Worm (Caenorhabditis elegans) whole organism, young adult: ENCODE measurements around the gene spp-6.
A peak's percentile ranks its signal among the peaks of the same experiment; 100 is the strongest.

Source experiments
- B0019.2 ChIP-seq: fragments of 200-800 bp; sonication (Bioruptor generic); conservative IDR thresholded peaks from 2 replicates; pipeline ENCODE4 v1.3.6; 2022; ENCODE audit warnings: missing genetic modification reagents, missing genetic modification characterization, missing compliant biosample characterization
- B0035.1 ChIP-seq: sonication (generic microtip); optimal IDR thresholded peaks from 2 replicates; lab custom pipeline; 2016; ENCODE audit warnings: missing genetic modification characterization, mild to moderate bottlenecking, missing compliant biosample characterization, missing genotype, missing genetic modification reagents
- C06A6.2 ChIP-seq: fragments of 200-800 bp; sonication (Bioruptor generic); conservative IDR thresholded peaks from 2 replicates; pipeline ENCODE4 v1.3.6; 2022; ENCODE audit warnings: missing genetic modification characterization, missing compliant biosample characterization
- C17E4.6 ChIP-seq: fragments of 200-800 bp; sonication (Bioruptor generic); IDR thresholded peaks from 2 replicates; pipeline ENCODE4 v1.3.6; 2022; ENCODE audit warnings: missing genetic modification reagents, missing genetic modification characterization, missing compliant biosample characterization
- D2030.7 ChIP-seq: fragments of 200-800 bp; sonication (Bioruptor generic); IDR thresholded peaks from 2 replicates; pipeline ENCODE4 v1.3.6; 2022; ENCODE audit warnings: missing genetic modification reagents, missing genetic modification characterization, missing compliant biosample characterization
- F10E7.11 ChIP-seq: sonication (generic microtip); optimal IDR thresholded peaks from 2 replicates; lab custom pipeline; 2017; ENCODE audit warnings: mild to moderate bottlenecking, missing genetic modification characterization, moderate library complexity, missing compliant biosample characterization
- F37B4.10 ChIP-seq: fragments of 200-800 bp; sonication (Bioruptor generic); IDR thresholded peaks from 2 replicates; pipeline ENCODE4 v1.3.6; 2022; ENCODE audit warnings: missing genetic modification characterization, missing compliant biosample characterization
- F39B2.1 ChIP-seq: fragments of 200-800 bp; sonication (Bioruptor generic); IDR thresholded peaks from 2 replicates; pipeline ENCODE4 v1.3.6; 2022; ENCODE audit warnings: missing genetic modification reagents, missing genetic modification characterization, missing compliant biosample characterization
- F49E8.2 ChIP-seq: sonication (generic microtip); optimal IDR thresholded peaks from 3 replicates; lab custom pipeline; 2017; ENCODE audit warnings: missing genetic modification characterization, mild to moderate bottlenecking, missing compliant biosample characterization, antibody characterized with exemption, moderate library complexity; ENCODE audit not compliant: insufficient read depth
- F57A8.1 ChIP-seq: fragments of 200-800 bp; sonication (Bioruptor generic); optimal IDR thresholded peaks from 2 replicates; lab custom pipeline; 2018; ENCODE audit warnings: mild to moderate bottlenecking, missing genetic modification characterization, moderate library complexity, missing compliant biosample characterization
- F57C9.4 ChIP-seq: sonication (generic microtip); optimal IDR thresholded peaks from 2 replicates; lab custom pipeline; 2017; ENCODE audit warnings: mild to moderate bottlenecking, missing genetic modification characterization, missing compliant biosample characterization
- K12H6.12 ChIP-seq: fragments of 200-800 bp; sonication (Bioruptor generic); optimal IDR thresholded peaks from 2 replicates; lab custom pipeline; 2018; ENCODE audit warnings: mild to moderate bottlenecking, missing genetic modification characterization, missing compliant biosample characterization
- T07F8.4 ChIP-seq: sonication (generic microtip); optimal IDR thresholded peaks from 2 replicates; lab custom pipeline; 2016; ENCODE audit warnings: mild to moderate bottlenecking, missing genetic modification characterization, moderate library complexity, missing compliant biosample characterization
- T26A5.8 ChIP-seq: sonication (generic microtip); optimal IDR thresholded peaks from 2 replicates; lab custom pipeline; 2016; ENCODE audit warnings: missing genetic modification characterization, missing compliant biosample characterization
- Y67H2A.10 ChIP-seq: fragments of 200-800 bp; sonication (Bioruptor generic); conservative IDR thresholded peaks from 2 replicates; pipeline ENCODE4 v1.3.6; 2022; ENCODE audit warnings: missing genetic modification reagents, missing genetic modification characterization, missing compliant biosample characterization
- ZK185.1 ChIP-seq: sonication (generic microtip); optimal IDR thresholded peaks from 2 replicates; lab custom pipeline; 2016; ENCODE audit warnings: mild to moderate bottlenecking, missing genetic modification characterization, missing compliant biosample characterization; ENCODE audit not compliant: poor library complexity, severe bottlenecking
- aptf-3 ChIP-seq: fragments of 200-800 bp; sonication (Bioruptor generic); IDR thresholded peaks from 2 replicates; pipeline ENCODE4 v1.3.6; 2022; ENCODE audit warnings: missing genetic modification characterization, missing compliant biosample characterization
- atf-7 ChIP-seq: sonication (generic microtip); optimal IDR thresholded peaks from 2 replicates; lab custom pipeline; 2017; ENCODE audit warnings: mild to moderate bottlenecking, missing genetic modification characterization, missing compliant biosample characterization
- cebp-1 ChIP-seq, 2 experiments: fragments of 200-800 bp in 1 of 2; sonication (Bioruptor generic) in 1 of 2; sonication (generic microtip) in 1 of 2; IDR thresholded peaks in 1 of 2; optimal IDR thresholded peaks in 1 of 2; 2 replicates each; pipeline versions ENCODE4 v1.3.6 to Lab custom; 2017 to 2022; ENCODE audit warnings: missing compliant biosample characterization in 2 of 2, missing genetic modification characterization in 2 of 2, mild to moderate bottlenecking in 1 of 2, missing genetic modification reagents in 1 of 2, moderate library complexity in 1 of 2
- ceh-40 ChIP-seq: fragments of 200-800 bp; sonication (Bioruptor generic); IDR thresholded peaks from 2 replicates; pipeline ENCODE4 v1.3.6; 2022; ENCODE audit warnings: missing genetic modification characterization, missing compliant biosample characterization
- ceh-79 ChIP-seq: sonication (generic microtip); optimal IDR thresholded peaks from 2 replicates; lab custom pipeline; 2017; ENCODE audit warnings: mild to moderate bottlenecking, missing genetic modification characterization, missing compliant biosample characterization
- ceh-91 ChIP-seq: fragments of 200-800 bp; sonication (Bioruptor generic); IDR thresholded peaks from 2 replicates; pipeline ENCODE4 v1.3.6; 2022; ENCODE audit warnings: missing genetic modification reagents, missing genetic modification characterization, missing compliant biosample characterization
- dpff-1 ChIP-seq: sonication (generic microtip); optimal IDR thresholded peaks from 2 replicates; lab custom pipeline; 2017; ENCODE audit warnings: mild to moderate bottlenecking, missing genetic modification characterization, missing compliant biosample characterization
- dpl-1 ChIP-seq: fragments of 150-350 bp; optimal IDR thresholded peaks from 2 replicates; lab custom pipeline; 2014; ENCODE audit warnings: missing biosample characterization, missing genetic modification reagents, missing genetic modification characterization
- egrh-3 ChIP-seq: fragments of 200-800 bp; sonication (Bioruptor generic); IDR thresholded peaks from 2 replicates; pipeline ENCODE4 v1.3.6; 2022; ENCODE audit warnings: missing genetic modification reagents, missing genetic modification characterization, missing compliant biosample characterization
- ekl-4 ChIP-seq: fragments of 200-800 bp; sonication (Bioruptor generic); IDR thresholded peaks from 2 replicates; pipeline ENCODE4 v1.3.6; 2022; ENCODE audit warnings: missing genetic modification reagents, missing genetic modification characterization, missing compliant biosample characterization
- ets-4 ChIP-seq: fragments of 200-800 bp; sonication (Bioruptor generic); optimal IDR thresholded peaks from 2 replicates; lab custom pipeline; 2018; ENCODE audit warnings: mild to moderate bottlenecking, missing genetic modification characterization, missing compliant biosample characterization
- hmg-20 ChIP-seq: fragments of 200-800 bp; sonication (Bioruptor generic); IDR thresholded peaks from 2 replicates; pipeline ENCODE4 v1.3.6; 2022; ENCODE audit warnings: missing genetic modification reagents, missing genetic modification characterization, missing compliant biosample characterization
- lag-1 ChIP-seq: fragments of 200-800 bp; sonication (Bioruptor generic); IDR thresholded peaks from 2 replicates; pipeline ENCODE4 v1.3.6; 2022; ENCODE audit warnings: missing genetic modification reagents, missing genetic modification characterization, missing compliant biosample characterization
- lin-35 ChIP-seq, 3 experiments: fragments of 150-350 bp in 2 of 3; sonication (generic microtip) in 1 of 3; optimal IDR thresholded peaks; 2 replicates each; lab custom pipeline; 2014 to 2018; ENCODE audit warnings: missing biosample characterization in 3 of 3, missing genetic modification characterization in 3 of 3, missing genetic modification reagents in 3 of 3
- lin-54 ChIP-seq: fragments of 200-800 bp; sonication (Bioruptor generic); optimal IDR thresholded peaks from 2 replicates; lab custom pipeline; 2018; ENCODE audit warnings: mild to moderate bottlenecking, missing genetic modification characterization, missing compliant biosample characterization
- lsy-27 ChIP-seq: sonication (generic microtip); optimal IDR thresholded peaks from 2 replicates; lab custom pipeline; 2017; ENCODE audit warnings: missing genetic modification characterization, mild to moderate bottlenecking, missing compliant biosample characterization, antibody characterized with exemption, missing genotype, borderline replicate concordance; ENCODE audit not compliant: insufficient read depth
- madf-10 ChIP-seq: sonication (generic microtip); optimal IDR thresholded peaks from 2 replicates; lab custom pipeline; 2016; ENCODE audit warnings: mild to moderate bottlenecking, missing genetic modification characterization, missing compliant biosample characterization
- madf-6 ChIP-seq: fragments of 200-800 bp; sonication (Bioruptor generic); IDR thresholded peaks from 2 replicates; pipeline ENCODE4 v1.3.6; 2022; ENCODE audit warnings: missing genetic modification reagents, missing genetic modification characterization, missing compliant biosample characterization
- mes-4 ChIP-seq: sonication (generic microtip); optimal IDR thresholded peaks from 2 replicates; lab custom pipeline; 2016; ENCODE audit warnings: missing genotype, missing genetic modification characterization, missing compliant biosample characterization
- nfya-1 ChIP-seq: sonication (generic microtip); optimal IDR thresholded peaks from 2 replicates; lab custom pipeline; 2017; ENCODE audit warnings: antibody characterized with exemption, missing compliant biosample characterization, missing genetic modification characterization, borderline replicate concordance; ENCODE audit not compliant: insufficient read depth
- nfya-2 ChIP-seq: fragments of 200-800 bp; sonication (Bioruptor generic); IDR thresholded peaks from 2 replicates; pipeline ENCODE4 v1.3.6; 2022; ENCODE audit warnings: missing genetic modification reagents, missing genetic modification characterization, missing compliant biosample characterization
- nfyb-1 ChIP-seq: fragments of 200-800 bp; sonication (Bioruptor generic); IDR thresholded peaks from 2 replicates; pipeline ENCODE4 v1.3.6; 2022; ENCODE audit warnings: missing genetic modification reagents, missing genetic modification characterization, missing compliant biosample characterization
- nhr-120 ChIP-seq: fragments of 200-800 bp; sonication (Bioruptor generic); IDR thresholded peaks from 2 replicates; pipeline ENCODE4 v1.3.6; 2022; ENCODE audit warnings: missing genetic modification characterization, missing compliant biosample characterization
- nhr-27 ChIP-seq: fragments of 200-800 bp; sonication (Bioruptor generic); optimal IDR thresholded peaks from 2 replicates; lab custom pipeline; 2018; ENCODE audit warnings: mild to moderate bottlenecking, missing genetic modification characterization, moderate library complexity, missing compliant biosample characterization
- nhr-90 ChIP-seq: sonication (generic microtip); optimal IDR thresholded peaks from 2 replicates; lab custom pipeline; 2016; ENCODE audit warnings: missing genotype, mild to moderate bottlenecking, missing genetic modification characterization, missing compliant biosample characterization
- pha-4 ChIP-seq: fragments of 150-350 bp; sonication (generic microtip); optimal IDR thresholded peaks from 2 replicates; lab custom pipeline; 2014; ENCODE audit warnings: missing biosample characterization, missing genetic modification reagents, missing genetic modification characterization
- repo-1 ChIP-seq: sonication (generic microtip); optimal IDR thresholded peaks from 2 replicates; lab custom pipeline; 2017; ENCODE audit warnings: mild to moderate bottlenecking, missing genetic modification characterization, missing compliant biosample characterization
- rpc-1 ChIP-seq, 2 experiments: fragments of 150-350 bp in 1 of 2; sonication (generic microtip) in 1 of 2; optimal IDR thresholded peaks; 2 replicates each; lab custom pipeline; 2014 to 2018; ENCODE audit warnings: missing biosample characterization in 1 of 2, missing genetic modification characterization in 1 of 2, missing genetic modification reagents in 1 of 2, missing genotype in 1 of 2
- somi-1 ChIP-seq: fragments of 200-800 bp; sonication (Bioruptor generic); optimal IDR thresholded peaks from 2 replicates; lab custom pipeline; 2018; ENCODE audit warnings: mild to moderate bottlenecking, missing genetic modification characterization, missing compliant biosample characterization
- sptf-2 ChIP-seq: fragments of 200-800 bp; sonication (Bioruptor generic); optimal IDR thresholded peaks from 2 replicates; lab custom pipeline; 2018; ENCODE audit warnings: mild to moderate bottlenecking, missing genetic modification characterization, missing compliant biosample characterization
- zim-3 ChIP-seq: sonication (generic microtip); optimal IDR thresholded peaks from 2 replicates; lab custom pipeline; 2017; ENCODE audit warnings: mild to moderate bottlenecking, missing genetic modification characterization, moderate library complexity, missing compliant biosample characterization
- ztf-26 ChIP-seq: sonication (generic microtip); optimal IDR thresholded peaks from 2 replicates; lab custom pipeline; 2017; ENCODE audit warnings: missing genetic modification characterization, missing compliant biosample characterization
- ztf-3 ChIP-seq: fragments of 200-800 bp; sonication (Bioruptor generic); optimal IDR thresholded peaks from 2 replicates; lab custom pipeline; 2018; ENCODE audit warnings: mild to moderate bottlenecking, missing genetic modification characterization, missing compliant biosample characterization

spp-6 gene

DNA sequence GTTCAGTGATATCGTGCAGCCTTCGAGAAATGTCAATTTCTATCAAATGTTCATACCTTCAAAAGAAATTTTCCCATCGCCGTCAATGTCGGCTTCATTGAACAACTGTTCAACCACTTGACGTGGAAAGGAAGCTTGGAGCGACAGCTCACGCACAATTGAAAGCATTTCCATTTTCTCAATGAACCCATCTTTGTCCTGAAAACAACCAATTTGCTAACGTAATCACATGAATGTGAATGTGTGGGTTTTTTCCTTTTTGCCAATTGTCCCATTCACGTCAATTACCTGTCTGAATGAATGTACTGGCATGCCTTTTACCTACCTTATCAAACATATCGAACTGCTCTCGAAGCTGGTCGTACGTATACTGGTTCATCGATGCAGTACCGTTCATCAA lies 20.8 kb upstream of the spp-6 start (continued):
- TF ChIP-seq F10E7.11 (no peak), nfya-2 (GFP tag; lab: Robert Waterston, UW) (no peak), F57C9.4 (no peak), cebp-1 (GFP tag; IDR thresholded peaks at IDR 0.05; lab: Robert Waterston, UW) (no peak), cebp-1 (tag; optimal IDR thresholded peaks at IDR 0.05; lab: Kevin White, UChicago) (peak; percentile 39), B0019.2 (no peak), lag-1 (no peak), aptf-3 (GFP tag; lab: Robert Waterston, UW) (no peak), D2030.7 (GFP tag; lab: Robert Waterston, UW) (no peak), mes-4 (tag; lab: Kevin White, UChicago) (no peak), ztf-26 (tag; lab: Kevin White, UChicago) (no peak), nhr-120 (GFP tag; lab: Robert Waterston, UW) (no peak), C17E4.6 (GFP tag; lab: Robert Waterston, UW) (no peak), C06A6.2 (GFP tag; lab: Robert Waterston, UW) (no peak), dpff-1 (no peak), nhr-90 (no peak), egrh-3 (GFP tag; lab: Robert Waterston, UW) (no peak), lin-54 (GFP tag; lab: Kevin White, UChicago) (no peak), nfya-1 (tag; lab: Kevin White, UChicago) (no peak), somi-1 (GFP tag; lab: Kevin White, UChicago) (no peak), repo-1 (tag; lab: Kevin White, UChicago) (no peak), pha-4 (tag; lab: Kevin White, UChicago) (no peak), F37B4.10 (GFP tag; lab: Robert Waterston, UW) (no peak), atf-7 (tag; lab: Kevin White, UChicago) (peak; percentile 44), ceh-79 (tag; lab: Kevin White, UChicago) (no peak), F57A8.1 (no peak), hmg-20 (no peak), nhr-27 (tag; lab: Kevin White, UChicago) (no peak), ceh-40 (GFP tag; lab: Robert Waterston, UW) (no peak), F39B2.1 (GFP tag; lab: Robert Waterston, UW) (no peak), T07F8.4 (tag; lab: Kevin White, UChicago) (no peak), ets-4 (GFP tag; lab: Kevin White, UChicago) (peak; percentile 26), lin-35 (GFP tag; optimal IDR thresholded peaks at IDR 0.05; lab: Kevin White, UChicago) (no peak), lsy-27 (no peak), rpc-1 (optimal IDR thresholded peaks at IDR 0.05; lab: Kevin White, UChicago) (no peak), rpc-1 (tag; optimal IDR thresholded peaks at IDR 0.05; lab: Kevin White, UChicago) (no peak), B0035.1 (tag; lab: Kevin White, UChicago) (no peak), ztf-3 (GFP tag; lab: Kevin White, UChicago) (no peak), F49E8.2 (tag; lab: Kevin White, UChicago) (no peak), K12H6.12 (tag; lab: Kevin White, UChicago) (no peak), ceh-91 (GFP tag; lab: Robert Waterston, UW) (no peak), ZK185.1 (no peak), Y67H2A.10 (no peak), nfyb-1 (GFP tag; lab: Robert Waterston, UW) (no peak), dpl-1 (no peak), madf-10 (tag; lab: Kevin White, UChicago) (no peak), zim-3 (tag; lab: Kevin White, UChicago) (no peak), madf-6 (GFP tag; lab: Robert Waterston, UW) (no peak), T26A5.8 (tag; lab: Kevin White, UChicago) (no peak), sptf-2 (GFP tag; lab: Kevin White, UChicago) (no peak), ekl-4 (GFP tag; lab: Robert Waterston, UW) (no peak)
